Worm (Caenorhabditis elegans): Measurements from ENCODE around the gene C05C12.5.

ce11 chrIV:11276026-11276425 is 15.0 kb upstream of the C05C12.5 start:
- no peak for TF ChIP-seq F13H6.1 (tag; optimal IDR thresholded peaks at IDR 0.05)
- no peak for TF ChIP-seq unc-62 (GFP tag; optimal IDR thresholded peaks at IDR 0.05)

All from whole organism, L2 larva.